Worm (Caenorhabditis elegans): Measurements from ENCODE around the gene Y56A3A.2.

DNA sequence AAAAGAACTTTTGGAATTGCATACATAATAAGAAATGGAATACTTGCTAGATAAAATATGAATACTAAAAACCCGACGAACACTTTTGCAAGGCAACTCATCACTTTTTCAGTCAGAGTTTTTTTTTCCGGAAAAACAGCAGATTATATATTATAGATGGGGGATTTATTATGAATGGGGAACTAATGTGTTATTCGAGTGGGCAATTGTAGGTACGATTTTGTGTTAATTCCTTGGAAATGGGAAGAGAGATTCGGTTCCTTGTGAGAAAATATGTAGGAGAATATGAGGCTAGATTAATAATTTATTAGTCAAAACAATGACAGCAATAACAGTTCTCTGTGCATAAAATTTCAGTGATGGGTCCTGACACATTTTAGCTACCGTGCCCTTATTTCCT, 29.3 kb upstream of the Y56A3A.2 start, which contains the start of gene faah-5:
- TF ChIP-seq unc-62 (GFP tag; optimal IDR thresholded peaks at IDR 0.05) (no peak), nhr-77 (tag; optimal IDR thresholded peaks at IDR 0.05) (no peak), nhr-23 (tag; optimal IDR thresholded peaks at IDR 0.05) (no peak), fkh-10 (GFP tag; optimal IDR thresholded peaks at IDR 0.05) (no peak)
